Worm (Caenorhabditis elegans) whole organism, L4 larva: ENCODE measurements around the gene F33H1.4.

ENCODE experiments used
- ama-1 ChIP-seq: fragments of 150-350 bp; optimal IDR thresholded peaks from 2 replicates; lab custom pipeline; 2014; ENCODE audit warnings: inconsistent platforms, mixed read lengths
- ceh-28 ChIP-seq: fragments of 150-350 bp; optimal IDR thresholded peaks from 2 replicates; lab custom pipeline; 2014; ENCODE audit warnings: missing biosample characterization, missing genetic modification reagents, missing genetic modification characterization
- jun-1 ChIP-seq: fragments of 150-350 bp; optimal IDR thresholded peaks from 2 replicates; lab custom pipeline; 2014; ENCODE audit warnings: missing biosample characterization, missing genetic modification reagents, missing genetic modification characterization
- nhr-111 ChIP-seq: fragments of 200-800 bp; sonication (Bioruptor generic); optimal IDR thresholded peaks from 2 replicates; lab custom pipeline; 2018; ENCODE audit warnings: mild to moderate bottlenecking, missing genetic modification characterization, missing compliant biosample characterization
- nhr-237 ChIP-seq: sonication (generic microtip); optimal IDR thresholded peaks from 2 replicates; lab custom pipeline; 2017; ENCODE audit warnings: missing biosample characterization, missing genetic modification characterization
- spr-3 ChIP-seq: fragments of 200-800 bp; sonication (Bioruptor generic); optimal IDR thresholded peaks from 2 replicates; lab custom pipeline; 2018; ENCODE audit warnings: mild to moderate bottlenecking, missing genetic modification characterization, missing compliant biosample characterization
- unc-62 ChIP-seq, 3 experiments: fragments of 150-350 bp in 1 of 3; sonication (generic microtip); optimal IDR thresholded peaks in 2 of 3; peaks in 1 of 3; 1 replicate in 1 of 3; 2 replicates in 2 of 3; lab custom pipeline; 2014 to 2017; ENCODE audit warnings: missing biosample characterization in 3 of 3, missing genetic modification characterization in 3 of 3, missing genetic modification reagents in 3 of 3, missing genotype in 1 of 3

DNA sequence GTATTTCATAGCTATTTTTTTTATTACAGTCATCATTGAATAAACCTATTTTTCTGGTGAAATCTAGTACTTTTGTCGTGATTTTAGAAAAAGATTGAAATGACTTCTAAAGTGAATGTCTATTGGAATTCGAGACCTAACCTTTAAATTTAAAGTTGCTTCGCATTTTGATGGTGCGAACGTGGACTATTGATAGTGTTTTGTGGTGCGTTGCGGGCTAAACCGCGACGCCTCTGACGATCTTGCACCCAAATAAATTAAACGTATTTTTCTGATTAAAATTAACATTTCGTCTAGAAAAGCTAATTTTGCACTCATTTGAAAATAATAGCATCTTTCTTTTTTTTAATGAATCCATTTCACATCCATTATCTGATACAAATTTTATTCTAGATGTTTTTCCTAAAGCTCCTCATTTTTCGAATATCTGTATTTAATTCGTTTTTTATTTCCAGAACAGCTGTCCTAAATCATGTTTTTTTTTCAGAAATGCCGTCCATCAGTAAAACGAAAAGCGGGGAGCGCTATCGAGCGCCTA, 1.9 kb upstream of the F33H1.4 start, which contains the start of gene wbp-11:
- no peak for TF ChIP-seq nhr-237 (tag; lab: Kevin White, UChicago)
- TF ChIP-seq ceh-28: no peak
- TF ChIP-seq unc-62 (GFP tag; optimal IDR thresholded peaks at IDR 0.05 in 1 of 2; lab: Kevin White, UChicago): no peak
- no peak for TF ChIP-seq unc-62 (tag; optimal IDR thresholded peaks at IDR 0.05; lab: Kevin White, UChicago)
- TF ChIP-seq ama-1 (lab: Kevin White, UChicago): no peak
- TF ChIP-seq jun-1 (tag; lab: Kevin White, UChicago): no peak
- no peak for TF ChIP-seq spr-3 (GFP tag; lab: Kevin White, UChicago)
- no peak for TF ChIP-seq nhr-111
